Worm (Caenorhabditis elegans): ENCODE measurements around the gene R13D7.2.
A peak's percentile ranks its signal among the peaks of the same experiment; 100 is the strongest.

The R13D7.2 gene

DNA sequence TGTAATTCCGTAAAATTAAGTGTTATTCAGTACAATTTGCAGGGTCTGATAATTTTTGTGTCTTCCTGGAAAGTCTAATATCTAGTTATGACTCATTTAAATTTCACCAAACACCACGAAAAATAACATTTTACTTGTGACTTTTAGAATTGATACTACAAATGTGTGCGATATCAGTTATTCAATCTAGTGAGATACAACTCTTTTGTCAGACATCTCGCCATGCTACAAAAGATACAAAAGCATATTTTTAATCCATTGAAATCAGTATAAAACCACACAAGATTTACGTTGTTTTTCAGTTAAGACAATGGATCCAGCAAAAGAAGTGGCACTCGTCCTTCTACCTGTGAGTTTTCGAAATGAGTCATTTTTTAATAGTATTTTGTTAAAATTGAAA, 35.6 kb upstream of the R13D7.2 start, which contains the start of gene srx-56:
Gene srx-56 (plus strand): TSS at position 301 of the 400 bp plus-strand sequence.
- no peak for TF ChIP-seq sma-9 (GFP tag; optimal IDR thresholded peaks at IDR 0.05)
- TF ChIP-seq sma-9 (tag; optimal IDR thresholded peaks at IDR 0.05) = no peak
- TF ChIP-seq crh-2 (tag; optimal IDR thresholded peaks at IDR 0.05) = no peak
- TF ChIP-seq elt-3 (tag; optimal IDR thresholded peaks at IDR 0.05) = no peak
- no peak for TF ChIP-seq ztf-4 (tag; optimal IDR thresholded peaks at IDR 0.05)
- no peak for TF ChIP-seq nhr-25 (tag; optimal IDR thresholded peaks at IDR 0.05)
- no peak for TF ChIP-seq sem-4 (tag; optimal IDR thresholded peaks at IDR 0.05)
- TF ChIP-seq blmp-1 (tag; optimal IDR thresholded peaks at IDR 0.05; ENCODE audit: insufficient read depth) = no peak
- no peak for TF ChIP-seq F13H6.1 (tag; optimal IDR thresholded peaks at IDR 0.05)
- TF ChIP-seq nhr-21 (tag; optimal IDR thresholded peaks at IDR 0.05) = no peak
- no peak for TF ChIP-seq aly-2 (tag; optimal IDR thresholded peaks at IDR 0.05)
- TF ChIP-seq lsy-2 (tag; optimal IDR thresholded peaks at IDR 0.05) = no peak
- no peak for TF ChIP-seq ztf-1 (GFP tag; conservative IDR thresholded peaks at IDR 0.05)
- no peak for TF ChIP-seq unc-39 (tag; optimal IDR thresholded peaks at IDR 0.05)
- no peak for TF ChIP-seq nhr-11 (tag; optimal IDR thresholded peaks at IDR 0.05)
- no peak for TF ChIP-seq sma-3 (GFP tag; optimal IDR thresholded peaks at IDR 0.05)
- no peak for TF ChIP-seq Y55F3AM.14 (GFP tag; optimal IDR thresholded peaks at IDR 0.05)
- no peak for TF ChIP-seq nhr-6 (tag; optimal IDR thresholded peaks at IDR 0.05)
- TF ChIP-seq fos-1 (tag; optimal IDR thresholded peaks at IDR 0.05) = no peak

DNA sequence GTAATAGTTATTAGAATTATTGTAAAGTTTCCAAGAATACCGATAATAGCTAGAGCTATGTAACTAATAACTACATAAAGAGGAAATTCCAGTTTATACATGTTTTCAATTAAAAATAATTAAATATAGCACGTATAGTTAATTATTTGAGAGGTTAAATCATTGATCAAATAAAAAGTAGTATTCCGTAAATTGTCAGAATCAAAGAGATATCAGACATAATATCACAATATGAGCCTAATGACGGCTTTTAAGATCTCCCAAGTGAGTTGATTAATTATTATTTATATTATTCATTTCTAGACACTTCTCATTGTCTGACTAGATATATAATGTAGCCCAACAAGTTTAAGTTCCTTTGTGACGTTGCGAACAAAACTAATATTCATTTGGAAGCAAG, 30.3 kb upstream of the R13D7.2 start, which contains the start of gene srsx-24:
Gene srsx-24 (minus strand): TSS at position 101 of the 400 bp plus-strand sequence.
- TF ChIP-seq ztf-1 (GFP tag; conservative IDR thresholded peaks at IDR 0.05) = no peak
- TF ChIP-seq blmp-1 (tag; optimal IDR thresholded peaks at IDR 0.05; ENCODE audit: insufficient read depth) = no peak
- TF ChIP-seq mab-5 (tag; optimal IDR thresholded peaks at IDR 0.05) = no peak
- no peak for TF ChIP-seq nhr-129 (tag; optimal IDR thresholded peaks at IDR 0.05)
- no peak for TF ChIP-seq R02D3.7 (tag; optimal IDR thresholded peaks at IDR 0.05)
- TF ChIP-seq ztf-11 (tag; optimal IDR thresholded peaks at IDR 0.05) = no peak
- TF ChIP-seq unc-55 (GFP tag; optimal IDR thresholded peaks at IDR 0.05) = no peak
- no peak for TF ChIP-seq sem-4 (tag; optimal IDR thresholded peaks at IDR 0.05)
- no peak for TF ChIP-seq Y55F3AM.14 (GFP tag; optimal IDR thresholded peaks at IDR 0.05)

DNA sequence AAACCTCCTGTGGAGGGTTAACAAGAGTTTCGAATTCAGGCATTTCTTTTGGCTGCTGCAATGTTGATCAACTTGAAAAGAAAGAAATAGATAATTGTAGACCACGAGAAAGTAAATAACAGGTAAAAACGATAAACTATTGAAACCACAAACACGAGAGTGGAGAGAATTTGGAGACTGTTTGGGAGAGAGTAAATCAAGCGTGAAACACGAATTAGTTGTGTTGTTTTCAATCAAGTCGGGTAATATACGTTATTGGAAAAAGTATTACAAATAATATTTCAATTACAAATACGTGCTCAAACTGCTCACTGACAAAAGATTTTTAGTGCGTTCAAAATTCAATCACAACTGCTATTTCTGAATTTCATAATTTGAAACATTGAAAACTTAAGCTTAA, 28.7 kb upstream of the R13D7.2 start, which contains the start of gene C03G6.17:
Gene C03G6.17 (minus strand): TSS at position 101 of the 400 bp plus-strand sequence.
- no peak for TF ChIP-seq sma-9 (GFP tag; optimal IDR thresholded peaks at IDR 0.05)
- no peak for TF ChIP-seq sma-9 (tag; optimal IDR thresholded peaks at IDR 0.05)
- no peak for TF ChIP-seq unc-55 (GFP tag; optimal IDR thresholded peaks at IDR 0.05)
- TF ChIP-seq elt-3 (tag; optimal IDR thresholded peaks at IDR 0.05) = no peak
- TF ChIP-seq R02D3.7 (tag; optimal IDR thresholded peaks at IDR 0.05) = no peak
- no peak for TF ChIP-seq nhr-77 (tag; optimal IDR thresholded peaks at IDR 0.05)
- no peak for TF ChIP-seq zag-1 (tag; optimal IDR thresholded peaks at IDR 0.05)
- no peak for TF ChIP-seq ama-1 (optimal IDR thresholded peaks at IDR 0.05)
- no peak for TF ChIP-seq lin-11 (tag; optimal IDR thresholded peaks at IDR 0.05)
- no peak for TF ChIP-seq ZK546.5 (tag; optimal IDR thresholded peaks at IDR 0.05)
- no peak for TF ChIP-seq peb-1 (tag; optimal IDR thresholded peaks at IDR 0.05)
- no peak for TF ChIP-seq aly-2 (tag; optimal IDR thresholded peaks at IDR 0.05)
- no peak for TF ChIP-seq dmd-4 (tag; optimal IDR thresholded peaks at IDR 0.05)
- TF ChIP-seq mdl-1 (tag; optimal IDR thresholded peaks at IDR 0.05) = no peak
- TF ChIP-seq mbf-1 (tag; optimal IDR thresholded peaks at IDR 0.05) = no peak
- no peak for TF ChIP-seq nhr-10 (tag; optimal IDR thresholded peaks at IDR 0.05)
- no peak for TF ChIP-seq skn-1 (tag; optimal IDR thresholded peaks at IDR 0.05)
- no peak for TF ChIP-seq nhr-21 (tag; optimal IDR thresholded peaks at IDR 0.05)
- TF ChIP-seq ceh-82 (tag; optimal IDR thresholded peaks at IDR 0.05) = no peak
- no peak for TF ChIP-seq Y55F3AM.14 (GFP tag; optimal IDR thresholded peaks at IDR 0.05)

DNA sequence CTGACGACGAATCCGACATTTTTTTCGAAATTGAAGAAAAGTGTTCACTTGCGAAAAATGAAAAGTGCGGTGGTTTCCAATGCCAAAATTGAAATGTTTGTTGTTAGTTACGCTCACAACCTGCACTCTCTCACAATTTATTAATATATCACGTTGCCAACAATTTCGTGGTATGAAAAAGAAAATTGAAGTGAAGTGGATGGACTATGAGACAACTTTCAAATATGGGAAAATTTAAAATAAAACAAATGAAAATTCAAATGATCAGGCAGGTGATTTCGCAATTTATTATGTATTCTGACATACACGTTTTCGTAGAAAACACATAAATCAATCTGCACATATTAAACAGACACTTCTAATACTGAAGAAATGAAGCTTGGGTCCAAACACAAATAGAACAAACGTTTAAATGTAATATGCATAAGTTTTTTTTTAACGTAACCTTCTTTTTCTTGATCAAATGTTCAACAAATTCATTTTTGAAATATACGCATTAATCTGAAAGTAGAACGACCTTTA, 23.6 kb upstream of the R13D7.2 start, which contains the start of gene srp-6:
Gene srp-6 (minus strand): TSS at position 51 of the 522 bp plus-strand sequence.
- TF ChIP-seq R02D3.7 (tag; optimal IDR thresholded peaks at IDR 0.05) (no peak), nhr-129 (tag; optimal IDR thresholded peaks at IDR 0.05) (no peak), sem-4 (tag; optimal IDR thresholded peaks at IDR 0.05) (no peak), alr-1 (tag; optimal IDR thresholded peaks at IDR 0.05) (no peak), unc-55 (GFP tag; optimal IDR thresholded peaks at IDR 0.05) (peak; percentile 6), Y55F3AM.14 (GFP tag; optimal IDR thresholded peaks at IDR 0.05) (no peak), mab-5 (tag; optimal IDR thresholded peaks at IDR 0.05) (no peak), ZK546.5 (tag; optimal IDR thresholded peaks at IDR 0.05) (no peak), ceh-82 (tag; optimal IDR thresholded peaks at IDR 0.05) (no peak), egl-27 (tag; optimal IDR thresholded peaks at IDR 0.05) (no peak), nhr-10 (tag; optimal IDR thresholded peaks at IDR 0.05) (no peak), nhr-77 (tag; optimal IDR thresholded peaks at IDR 0.05) (no peak), nhr-237 (tag; optimal IDR thresholded peaks at IDR 0.05) (no peak), ceh-16 (tag; optimal IDR thresholded peaks at IDR 0.05) (no peak), fos-1 (tag; optimal IDR thresholded peaks at IDR 0.05) (peak; percentile 2), lin-13 (GFP tag; optimal IDR thresholded peaks at IDR 0.05) (no peak), sma-3 (GFP tag; optimal IDR thresholded peaks at IDR 0.05) (no peak)
